Fruit fly (Drosophila melanogaster) whole organism, embryonic: ENCODE results near the gene Tmem214.

Experiments
- Adf1 ChIP-seq: fragments of 200-800 bp; sonication (Bioruptor generic); IDR thresholded peaks from 2 replicates; pipeline ENCODE4 v1.3.6; 2022; ENCODE audit warnings: missing biosample characterization, missing genetic modification characterization
- BEAF-32 ChIP-seq: fragments of 200-800 bp; sonication (Bioruptor generic); optimal IDR thresholded peaks from 3 replicates; lab custom pipeline; 2017; ENCODE audit warnings: missing biosample characterization, missing genetic modification characterization, mild to moderate bottlenecking, moderate library complexity, missing genetic modification reagents
- CG10209 ChIP-seq: fragments of 200-800 bp; sonication (Bioruptor generic); optimal IDR thresholded peaks from 3 replicates; lab custom pipeline; 2017; ENCODE audit warnings: missing biosample characterization, mild to moderate bottlenecking, missing genetic modification characterization, missing genetic modification reagents
- CG10274 ChIP-seq: fragments of 200-800 bp; sonication (Bioruptor generic); optimal IDR thresholded peaks from 3 replicates; lab custom pipeline; 2017; ENCODE audit warnings: missing biosample characterization, mild to moderate bottlenecking, missing genetic modification characterization
- CG11504 ChIP-seq: fragments of 200-800 bp; sonication (Bioruptor generic); optimal IDR thresholded peaks from 3 replicates; lab custom pipeline; 2019; ENCODE audit warnings: missing biosample characterization, mild to moderate bottlenecking, missing genetic modification characterization, moderate library complexity
- CG11695 ChIP-seq: fragments of 200-800 bp; sonication (Bioruptor generic); IDR thresholded peaks from 3 replicates; pipeline ENCODE4 v1.3.6; 2022; ENCODE audit warnings: missing biosample characterization, missing genetic modification characterization
- CG12071 ChIP-seq: fragments of 200-800 bp; sonication (Bioruptor generic); optimal IDR thresholded peaks from 3 replicates; lab custom pipeline; 2018; ENCODE audit warnings: missing biosample characterization, mild to moderate bottlenecking, missing genetic modification characterization
- CG12155 ChIP-seq: fragments of 200-800 bp; sonication (Bioruptor generic); optimal IDR thresholded peaks from 3 replicates; lab custom pipeline; 2016; ENCODE audit warnings: missing biosample characterization, missing genetic modification characterization
- CG1233 ChIP-seq: fragments of 200-800 bp; sonication (Bioruptor generic); optimal IDR thresholded peaks from 4 replicates; lab custom pipeline; 2018; ENCODE audit warnings: missing biosample characterization, mild to moderate bottlenecking, missing genetic modification characterization
- CG17568 ChIP-seq: fragments of 200-800 bp; sonication (Bioruptor generic); optimal IDR thresholded peaks from 2 replicates; lab custom pipeline; 2018; ENCODE audit warnings: missing biosample characterization, mild to moderate bottlenecking, missing genetic modification characterization, moderate library complexity
- CG17912 ChIP-seq: fragments of 200-800 bp; sonication (Bioruptor generic); optimal IDR thresholded peaks from 2 replicates; lab custom pipeline; 2018; ENCODE audit warnings: missing biosample characterization, mild to moderate bottlenecking, missing genetic modification characterization
- CG1792 ChIP-seq: fragments of 200-800 bp; sonication (Bioruptor generic); optimal IDR thresholded peaks from 2 replicates; lab custom pipeline; 2016; ENCODE audit warnings: missing biosample characterization, missing genetic modification characterization
- CG18262 ChIP-seq: fragments of 200-800 bp; optimal IDR thresholded peaks from 3 replicates; lab custom pipeline; 2019; ENCODE audit warnings: missing biosample characterization, mild to moderate bottlenecking, missing genetic modification characterization, moderate library complexity
- CG18619 ChIP-seq: fragments of 200-800 bp; sonication (Bioruptor generic); optimal IDR thresholded peaks from 3 replicates; lab custom pipeline; 2017; ENCODE audit warnings: missing biosample characterization, mild to moderate bottlenecking, missing genetic modification characterization
- CG2199 ChIP-seq: fragments of 200-800 bp; sonication (Bioruptor generic); IDR thresholded peaks from 3 replicates; pipeline ENCODE4 v1.3.6; 2022; ENCODE audit warnings: missing biosample characterization, missing genetic modification characterization
- CG30020 ChIP-seq: fragments of 200-800 bp; optimal IDR thresholded peaks from 2 replicates; lab custom pipeline; 2019; ENCODE audit warnings: missing biosample characterization, mild to moderate bottlenecking, missing genetic modification characterization, moderate library complexity
- CG34422 ChIP-seq: fragments of 200-800 bp; sonication (Bioruptor generic); IDR thresholded peaks from 3 replicates; pipeline ENCODE4 v1.3.6; 2022; ENCODE audit warnings: missing biosample characterization, missing genetic modification characterization
- CG7556 ChIP-seq: fragments of 200-800 bp; sonication (Bioruptor generic); optimal IDR thresholded peaks from 2 replicates; lab custom pipeline; 2017; ENCODE audit warnings: missing biosample characterization, mild to moderate bottlenecking, missing genetic modification characterization
- CG9727 ChIP-seq: fragments of 200-800 bp; sonication (Bioruptor generic); optimal IDR thresholded peaks from 3 replicates; lab custom pipeline; 2017; ENCODE audit warnings: missing biosample characterization, mild to moderate bottlenecking, missing genetic modification characterization
- Camta ChIP-seq: fragments of 200-800 bp; sonication (Bioruptor generic); optimal IDR thresholded peaks from 2 replicates; lab custom pipeline; 2016; ENCODE audit warnings: missing biosample characterization, missing genetic modification characterization
- D ChIP-seq, 2 experiments: fragments of 200-800 bp in 1 of 2; fragments of >200 bp in 1 of 2; sonication (Bioruptor generic) in 1 of 2; optimal IDR thresholded peaks; 2 replicates in 1 of 2; 3 replicates in 1 of 2; lab custom pipeline; 2017; ENCODE audit warnings: mild to moderate bottlenecking in 1 of 2, missing biosample characterization in 1 of 2, missing genetic modification characterization in 1 of 2, missing genetic modification reagents in 1 of 2
- Gsc ChIP-seq: fragments of 200-800 bp; sonication (Bioruptor generic); IDR thresholded peaks from 2 replicates; pipeline ENCODE4 v1.3.6; 2022; ENCODE audit warnings: missing biosample characterization, missing genetic modification characterization
- HLH3B ChIP-seq: fragments of 200-800 bp; sonication (Bioruptor generic); IDR thresholded peaks from 2 replicates; pipeline ENCODE4 v1.3.6; 2022; ENCODE audit warnings: missing biosample characterization, missing genetic modification characterization
- HLH4C ChIP-seq: fragments of 200-800 bp; sonication (Bioruptor generic); IDR thresholded peaks from 3 replicates; pipeline ENCODE4 v1.3.6; 2022; ENCODE audit warnings: missing biosample characterization, missing genetic modification characterization; ENCODE audit not compliant: partially characterized antibody
- Hey ChIP-seq: fragments of 200-800 bp; sonication (Bioruptor generic); optimal IDR thresholded peaks from 3 replicates; lab custom pipeline; 2018; ENCODE audit warnings: missing biosample characterization, mild to moderate bottlenecking, missing genetic modification characterization
- Hmr ChIP-seq: fragments of 200-800 bp; sonication (Bioruptor generic); optimal IDR thresholded peaks from 3 replicates; lab custom pipeline; 2017; ENCODE audit warnings: mild to moderate bottlenecking, missing biosample characterization, missing genetic modification reagents, missing genetic modification characterization
- Hsf ChIP-seq: fragments of 200-800 bp; sonication (Bioruptor generic); optimal IDR thresholded peaks from 3 replicates; lab custom pipeline; 2016; ENCODE audit warnings: missing biosample characterization, missing genetic modification characterization
- Jarid2 ChIP-seq: fragments of 200-800 bp; sonication (Bioruptor generic); optimal IDR thresholded peaks from 3 replicates; lab custom pipeline; 2017; ENCODE audit warnings: mild to moderate bottlenecking, missing biosample characterization, missing genetic modification reagents, missing genetic modification characterization
- Oaz ChIP-seq: fragments of 200-800 bp; sonication (Bioruptor generic); IDR thresholded peaks from 2 replicates; pipeline ENCODE4 v1.3.6; 2022; ENCODE audit warnings: missing biosample characterization, missing genetic modification characterization
- Six4 ChIP-seq: fragments of 200-800 bp; sonication (Bioruptor generic); optimal IDR thresholded peaks from 2 replicates; lab custom pipeline; 2016; ENCODE audit warnings: missing biosample characterization, missing genetic modification characterization
- Sry-β ChIP-seq: fragments of 200-800 bp; sonication (Bioruptor generic); optimal IDR thresholded peaks from 2 replicates; lab custom pipeline; 2018; ENCODE audit warnings: missing biosample characterization, mild to moderate bottlenecking, missing genetic modification characterization, moderate library complexity
- Ssrp ChIP-seq: fragments of 200-800 bp; sonication (Bioruptor generic); optimal IDR thresholded peaks from 2 replicates; lab custom pipeline; 2018; ENCODE audit warnings: missing biosample characterization, mild to moderate bottlenecking, missing genetic modification characterization, moderate library complexity
- cad ChIP-seq: fragments of >200 bp; optimal IDR thresholded peaks from 2 replicates; lab custom pipeline; 2017; ENCODE audit warnings: missing biosample characterization, missing genetic modification characterization
- corto ChIP-seq: fragments of 200-800 bp; sonication (Bioruptor generic); optimal IDR thresholded peaks from 2 replicates; lab custom pipeline; 2016; ENCODE audit warnings: missing biosample characterization, mild to moderate bottlenecking, missing genetic modification characterization, moderate library complexity
- en ChIP-seq: fragments of 200-800 bp; sonication (Bioruptor generic); optimal IDR thresholded peaks from 2 replicates; lab custom pipeline; 2016; ENCODE audit warnings: missing biosample characterization, missing genetic modification characterization
- fd102C ChIP-seq: fragments of 200-800 bp; sonication (Bioruptor generic); optimal IDR thresholded peaks from 2 replicates; lab custom pipeline; 2018; ENCODE audit warnings: missing biosample characterization, mild to moderate bottlenecking, missing genetic modification characterization, moderate library complexity
- fd3F ChIP-seq: fragments of 200-800 bp; sonication (Bioruptor generic); optimal IDR thresholded peaks from 2 replicates; lab custom pipeline; 2018; ENCODE audit warnings: missing biosample characterization, mild to moderate bottlenecking, missing genetic modification characterization, moderate library complexity
- ftz-f1 ChIP-seq: fragments of 200-800 bp; sonication (Bioruptor generic); optimal IDR thresholded peaks from 2 replicates; lab custom pipeline; 2016; ENCODE audit warnings: missing biosample characterization, missing genetic modification characterization
- gfzf ChIP-seq: fragments of 200-800 bp; sonication (Bioruptor generic); optimal IDR thresholded peaks from 2 replicates; lab custom pipeline; 2016; ENCODE audit warnings: missing biosample characterization, mild to moderate bottlenecking, missing genetic modification characterization, moderate library complexity
- lab ChIP-seq: fragments of 200-800 bp; sonication (Bioruptor generic); optimal IDR thresholded peaks from 3 replicates; lab custom pipeline; 2017; ENCODE audit warnings: missing biosample characterization, missing genetic modification characterization, mild to moderate bottlenecking, moderate library complexity, missing genetic modification reagents
- lbe ChIP-seq: fragments of 200-800 bp; sonication (Bioruptor generic); optimal IDR thresholded peaks from 2 replicates; lab custom pipeline; 2016; ENCODE audit warnings: missing biosample characterization, mild to moderate bottlenecking, missing genetic modification characterization
- nmo ChIP-seq: fragments of 200-800 bp; sonication (Bioruptor generic); optimal IDR thresholded peaks from 2 replicates; lab custom pipeline; 2018; ENCODE audit warnings: missing biosample characterization, mild to moderate bottlenecking, missing genetic modification characterization, moderate library complexity
- pros ChIP-seq: fragments of 200-800 bp; sonication (Bioruptor generic); optimal IDR thresholded peaks from 3 replicates; lab custom pipeline; 2019; ENCODE audit warnings: missing biosample characterization, mild to moderate bottlenecking, missing genetic modification characterization, moderate library complexity
- rib ChIP-seq: fragments of 200-800 bp; sonication (Bioruptor generic); IDR thresholded peaks from 2 replicates; pipeline ENCODE4 v1.3.6; 2022; ENCODE audit warnings: missing biosample characterization, missing genetic modification characterization
- sc ChIP-seq, 3 experiments: fragments of >200 bp in 2 of 3; fragments of 200-800 bp in 1 of 3; sonication (Bioruptor generic) in 1 of 3; optimal IDR thresholded peaks; 2 replicates in 2 of 3; 3 replicates in 1 of 3; lab custom pipeline; 2017; ENCODE audit warnings: mild to moderate bottlenecking in 1 of 3, missing biosample characterization in 1 of 3, missing genetic modification characterization in 1 of 3, missing genetic modification reagents in 1 of 3
- sug ChIP-seq: fragments of 200-800 bp; optimal IDR thresholded peaks from 2 replicates; lab custom pipeline; 2019; ENCODE audit warnings: missing biosample characterization, mild to moderate bottlenecking, missing genetic modification characterization, moderate library complexity
- tio ChIP-seq: fragments of 200-800 bp; sonication (Bioruptor generic); optimal IDR thresholded peaks from 2 replicates; lab custom pipeline; 2017; ENCODE audit warnings: missing biosample characterization, missing genetic modification characterization, inconsistent platforms
- trem ChIP-seq: fragments of 200-800 bp; optimal IDR thresholded peaks from 3 replicates; lab custom pipeline; 2019; ENCODE audit warnings: missing biosample characterization, mild to moderate bottlenecking, missing genetic modification characterization, moderate library complexity

Tmem214 gene

DNA sequence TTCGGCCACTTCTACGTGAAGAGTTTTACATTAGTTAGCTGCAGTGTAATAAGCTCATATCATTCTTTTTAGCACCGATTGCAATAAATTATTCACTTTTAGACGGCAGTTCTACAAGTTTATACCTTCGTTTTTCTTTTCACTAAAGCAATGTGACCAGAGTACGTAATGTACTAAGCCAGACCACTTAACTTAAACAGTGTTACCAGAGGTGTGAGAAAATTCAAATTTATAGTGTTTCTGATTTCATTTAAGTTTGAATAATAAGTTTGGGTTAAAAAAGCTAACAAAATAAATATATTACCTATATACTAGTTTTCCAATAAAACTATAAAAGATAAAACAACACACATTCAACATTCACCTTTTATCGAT, 2.1 kb downstream of the Tmem214 start (continued):
- TF ChIP-seq Gsc (GFP tag; lab: Robert Waterston, UW) (no peak), CG1233 (GFP tag; lab: Kevin White, UChicago) (no peak), tio (GFP tag; lab: Kevin White, UChicago) (no peak), lbe (GFP tag; lab: Kevin White, UChicago) (no peak), pros (GFP tag; lab: Kevin White, UChicago) (no peak), CG17568 (no peak), CG34422 (peak; percentile 7; the same call in 1 of the 3 replicates), CG2199 (no peak), Six4 (GFP tag; lab: Kevin White, UChicago) (no peak), fd3F (no peak), gfzf (GFP tag; lab: Kevin White, UChicago) (peak; percentile 80), Hsf (GFP tag; lab: Kevin White, UChicago) (no peak), CG10274 (no peak), trem (tag; lab: Kevin White, UChicago) (peak; percentile 48), fd102C (no peak), CG30020 (tag; lab: Kevin White, UChicago) (no peak), BEAF-32 (GFP tag; lab: Kevin White, UChicago) (peak; percentile 22), HLH3B (GFP tag; lab: Robert Waterston, UW) (no peak), en (no peak)

DNA sequence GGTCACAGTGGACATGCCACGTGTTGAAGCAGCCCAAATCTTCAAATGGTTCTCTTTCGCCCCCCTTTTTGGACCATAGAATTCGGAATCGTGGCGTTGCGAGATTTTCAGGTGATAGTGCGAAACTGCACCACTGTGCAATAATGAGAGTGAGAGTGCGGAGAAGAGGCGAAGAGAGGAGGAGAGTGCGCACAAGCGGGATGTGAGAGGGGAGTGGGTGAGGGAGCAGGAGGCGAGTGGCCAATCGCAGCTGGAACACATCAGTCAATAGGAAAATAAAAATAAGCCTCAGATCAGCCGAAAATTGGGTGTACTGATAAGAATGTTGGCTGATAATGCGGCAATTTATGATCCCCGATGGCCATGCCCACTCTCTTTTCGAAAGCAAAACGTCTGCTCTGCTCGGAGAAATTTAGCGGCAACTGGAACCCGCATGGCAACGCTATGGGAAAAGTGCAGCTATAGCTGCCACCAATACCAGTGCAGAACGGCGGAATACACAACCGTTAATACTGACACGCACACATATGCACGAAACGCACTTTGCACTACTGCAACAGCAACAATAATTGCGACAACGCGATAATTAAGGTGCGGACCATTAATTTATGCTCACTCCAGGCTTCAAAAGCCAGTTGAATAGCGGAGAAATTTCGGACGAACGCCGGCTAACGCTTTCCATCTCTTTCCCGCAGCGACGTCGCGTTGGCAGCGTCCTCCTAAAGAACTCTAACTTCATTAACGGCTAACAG, 2.6 kb downstream of the Tmem214 start:
- TF ChIP-seq Sry-β (GFP tag; lab: Kevin White, UChicago): peak; percentile 25
- no peak for TF ChIP-seq CG11504 (tag; lab: Kevin White, UChicago)
- no peak for TF ChIP-seq CG10209 (GFP tag; lab: Kevin White, UChicago)
- TF ChIP-seq Jarid2 (GFP tag; lab: Kevin White, UChicago): no peak
- peak; percentile 90 for TF ChIP-seq trem (tag; lab: Kevin White, UChicago)
- peak; percentile 63 for TF ChIP-seq ftz-f1 (GFP tag; lab: Kevin White, UChicago)
- TF ChIP-seq Oaz (GFP tag; lab: Robert Waterston, UW): no peak
- TF ChIP-seq cad (GFP tag; lab: Kevin White, UChicago): peak; percentile 32
- TF ChIP-seq CG9727 (GFP tag; lab: Kevin White, UChicago): peak; percentile 63
- peak; percentile 37; the same call in 1 of the 2 replicates for TF ChIP-seq rib (GFP tag; lab: Robert Waterston, UW)
- TF ChIP-seq CG11695 (GFP tag; lab: Robert Waterston, UW): 0 out of 3 replicates have a peak, but pooled peaks have one; percentile 49
- TF ChIP-seq HLH4C (GFP tag; lab: Robert Waterston, UW): 0 out of 3 replicates have a peak, but pooled peaks have one; percentile 37
- TF ChIP-seq CG12071 (GFP tag; lab: Kevin White, UChicago): no peak
- no peak for TF ChIP-seq Camta
- TF ChIP-seq CG1792 (GFP tag; lab: Kevin White, UChicago): no peak
- TF ChIP-seq Ssrp (tag; lab: Kevin White, UChicago): no peak
- peak; percentile 15 for TF ChIP-seq sug (tag; lab: Kevin White, UChicago)
- TF ChIP-seq lab (GFP tag; lab: Kevin White, UChicago): no peak
- TF ChIP-seq Hmr: no peak
- TF ChIP-seq CG18262 (tag; lab: Kevin White, UChicago): no peak
- TF ChIP-seq CG18619 (GFP tag; lab: Kevin White, UChicago): no peak
- no peak for TF ChIP-seq CG12155 (GFP tag; lab: Kevin White, UChicago)
- TF ChIP-seq Hey (tag; lab: Kevin White, UChicago): no peak
- TF ChIP-seq Adf1 (GFP tag; lab: Robert Waterston, UW): peak; percentile 57
- TF ChIP-seq D (optimal IDR thresholded peaks at IDR 0.05; lab: Kevin White, UChicago): no peak
- TF ChIP-seq D (GFP tag; optimal IDR thresholded peaks at IDR 0.05; lab: Kevin White, UChicago): no peak
- no peak for TF ChIP-seq CG17912
- no peak for TF ChIP-seq CG7556 (GFP tag; lab: Kevin White, UChicago)
- no peak for TF ChIP-seq corto (GFP tag; lab: Kevin White, UChicago)
- TF ChIP-seq nmo (GFP tag; lab: Kevin White, UChicago): no peak
- no peak for TF ChIP-seq sc (optimal IDR thresholded peaks at IDR 0.05; lab: Kevin White, UChicago)
- TF ChIP-seq sc (GFP tag; optimal IDR thresholded peaks at IDR 0.05; lab: Kevin White, UChicago): no peak
